Fruit fly (Drosophila melanogaster): Measurements from ENCODE around the gene Eip75B.

dm6 chr3L:18079610-18080497, 15.4 kb upstream of the Eip75B start:
- TF ChIP-seq psq (optimal IDR thresholded peaks at IDR 0.05), result no peak
- TF ChIP-seq h (optimal IDR thresholded peaks at IDR 0.05), result no peak
